Worm (Caenorhabditis elegans): ENCODE data around the gene act-4.

DNA sequence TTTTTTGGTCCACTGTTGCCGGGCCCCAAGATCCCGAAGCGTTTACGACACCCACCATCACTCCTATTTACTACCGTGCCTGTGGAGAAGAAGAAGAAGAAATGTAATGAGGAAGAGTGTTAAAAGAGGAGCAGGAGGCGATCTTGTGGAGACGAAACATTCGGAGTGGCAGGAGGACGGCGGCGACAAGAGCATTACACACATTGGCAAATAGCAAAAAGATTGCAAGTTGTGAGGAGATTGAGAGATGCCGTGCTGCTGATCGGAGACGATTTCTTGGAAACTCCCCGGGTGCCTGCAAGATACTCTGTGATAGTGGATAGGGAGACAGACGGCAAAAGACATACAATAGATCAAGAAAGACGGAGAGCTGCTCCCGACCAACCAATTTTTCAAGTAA, 3.2 kb upstream of the act-4 start, which contains the start of gene M03F4.4:
- TF ChIP-seq B0035.1 (tag; optimal IDR thresholded peaks at IDR 0.05): no peak
- no peak for TF ChIP-seq F22D6.2 (tag; optimal IDR thresholded peaks at IDR 0.05)
- no peak for TF ChIP-seq ztf-22 (GFP tag; optimal IDR thresholded peaks at IDR 0.05)
- no peak for TF ChIP-seq hmg-20 (GFP tag; IDR thresholded peaks at IDR 0.05)
- no peak for TF ChIP-seq xnd-1 (tag; optimal IDR thresholded peaks at IDR 0.05)
- TF ChIP-seq sea-2 (GFP tag; IDR thresholded peaks at IDR 0.05): no peak
- no peak for TF ChIP-seq atf-7 (tag; optimal IDR thresholded peaks at IDR 0.05)
- TF ChIP-seq attf-6 (GFP tag; IDR thresholded peaks at IDR 0.05): no peak
- no peak for TF ChIP-seq pha-4 (tag; optimal IDR thresholded peaks at IDR 0.05)
- no peak for TF ChIP-seq madf-10 (tag; optimal IDR thresholded peaks at IDR 0.05)
- TF ChIP-seq ztf-28 (GFP tag; IDR thresholded peaks at IDR 0.05): no peak
- TF ChIP-seq C17E4.6 (GFP tag; IDR thresholded peaks at IDR 0.05): no peak
- no peak for TF ChIP-seq Y79H2A.3 (GFP tag; conservative IDR thresholded peaks at IDR 0.05)
